Fruit fly (Drosophila melanogaster): ENCODE measurements around the gene mge.

Gene mge

DNA sequence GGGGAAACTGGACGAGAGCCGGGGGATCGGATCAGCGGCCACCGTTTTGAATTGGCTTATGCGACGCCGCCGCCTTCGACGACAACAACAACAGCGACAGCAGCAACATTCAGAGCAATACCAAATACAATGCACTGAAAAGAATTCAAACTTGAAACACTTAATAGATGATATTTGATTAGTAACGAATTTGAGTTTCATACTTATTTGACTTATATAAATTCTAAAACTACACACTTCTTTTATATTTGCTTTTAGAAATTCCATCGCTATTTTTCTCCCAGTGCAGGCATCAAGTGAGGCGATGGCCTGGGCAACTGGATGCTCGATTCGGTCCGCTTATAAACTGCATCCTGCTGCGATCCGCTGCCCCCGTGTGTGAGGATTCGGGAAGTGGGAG lies 41.7 kb downstream of the mge start (continued):
- TF ChIP-seq odd (GFP tag; optimal IDR thresholded peaks at IDR 0.05), result no peak
- TF ChIP-seq CG9932 (GFP tag; IDR thresholded peaks at IDR 0.05), result no peak
- no peak for TF ChIP-seq dmrt99B (tag; optimal IDR thresholded peaks at IDR 0.05)
- 0 out of 2 replicates have a peak, but pooled peaks have one; percentile 20 for TF ChIP-seq H2.0 (GFP tag; IDR thresholded peaks at IDR 0.05)
- no peak for TF ChIP-seq Dek (tag; optimal IDR thresholded peaks at IDR 0.05)
- TF ChIP-seq Ssrp (tag; optimal IDR thresholded peaks at IDR 0.05), result peak; percentile 37
- no peak for TF ChIP-seq kni (GFP tag; optimal IDR thresholded peaks at IDR 0.05)
- no peak for TF ChIP-seq ATbp (GFP tag; optimal IDR thresholded peaks at IDR 0.05)
- TF ChIP-seq gro (GFP tag; optimal IDR thresholded peaks at IDR 0.05), result no peak
- TF ChIP-seq wdn (GFP tag; IDR thresholded peaks at IDR 0.05), result no peak
- no peak for TF ChIP-seq dysf (GFP tag; IDR thresholded peaks at IDR 0.05)
- no peak for TF ChIP-seq Fer1 (GFP tag; optimal IDR thresholded peaks at IDR 0.05)
- no peak for TF ChIP-seq CG3065 (GFP tag; optimal IDR thresholded peaks at IDR 0.05)
- TF ChIP-seq tup (GFP tag; optimal IDR thresholded peaks at IDR 0.05), result no peak
- TF ChIP-seq Hey (tag; optimal IDR thresholded peaks at IDR 0.05), result no peak
- no peak for TF ChIP-seq NK7.1 (GFP tag; optimal IDR thresholded peaks at IDR 0.05)
- peak; percentile 52; the same call in 1 of the 2 replicates for TF ChIP-seq CG8765 (GFP tag; IDR thresholded peaks at IDR 0.05)
- no peak for TF ChIP-seq lov (optimal IDR thresholded peaks at IDR 0.05)
- 0 out of 3 replicates have a peak, but pooled peaks have one; percentile 6 for TF ChIP-seq lov (GFP tag; IDR thresholded peaks at IDR 0.05)
- no peak for TF ChIP-seq usp (GFP tag; optimal IDR thresholded peaks at IDR 0.05)
- TF ChIP-seq unpg (GFP tag; optimal IDR thresholded peaks at IDR 0.05), result peak; percentile 39
- TF ChIP-seq BEAF-32 (GFP tag; optimal IDR thresholded peaks at IDR 0.05), result no peak
- no peak for TF ChIP-seq Gug (GFP tag; IDR thresholded peaks at IDR 0.05)
- no peak for TF ChIP-seq HLH4C (GFP tag; IDR thresholded peaks at IDR 0.05; ENCODE audit: partially characterized antibody)
- no peak for TF ChIP-seq tll (GFP tag; optimal IDR thresholded peaks at IDR 0.05)
- peak; percentile 72 for TF ChIP-seq dmrt11E (tag; optimal IDR thresholded peaks at IDR 0.05)
- TF ChIP-seq CG13296 (GFP tag; optimal IDR thresholded peaks at IDR 0.05), result no peak
- no peak for TF ChIP-seq CG30431 (GFP tag; optimal IDR thresholded peaks at IDR 0.05)
- no peak for TF ChIP-seq schlank (tag; optimal IDR thresholded peaks at IDR 0.05)
- no peak for TF ChIP-seq CG11456 (GFP tag; IDR thresholded peaks at IDR 0.05)
- TF ChIP-seq tap (tag; optimal IDR thresholded peaks at IDR 0.05), result no peak
- TF ChIP-seq CG8924 (tag; optimal IDR thresholded peaks at IDR 0.05), result peak; percentile 22
- peak; percentile 24 for TF ChIP-seq CG10979 (tag; optimal IDR thresholded peaks at IDR 0.05)
- TF ChIP-seq phol (tag; optimal IDR thresholded peaks at IDR 0.05), result peak; percentile 8
- TF ChIP-seq CG30020 (tag; optimal IDR thresholded peaks at IDR 0.05), result no peak
- 0 out of 2 replicates have a peak, but pooled peaks have one; percentile 11 for TF ChIP-seq ssp (GFP tag; IDR thresholded peaks at IDR 0.05)
- no peak for TF ChIP-seq sug (tag; optimal IDR thresholded peaks at IDR 0.05)
- no peak for TF ChIP-seq NfI (GFP tag; optimal IDR thresholded peaks at IDR 0.05)
- no peak for TF ChIP-seq pnt (GFP tag; optimal IDR thresholded peaks at IDR 0.05)
- TF ChIP-seq otp (GFP tag; IDR thresholded peaks at IDR 0.05), result peak; percentile 42; the same call in 1 of the 3 replicates
- TF ChIP-seq CG32767 (GFP tag; IDR thresholded peaks at IDR 0.05), result 0 out of 2 replicates have a peak, but pooled peaks have one; percentile 15
- 0 out of 3 replicates have a peak, but pooled peaks have one; percentile 37 for TF ChIP-seq ase (GFP tag; IDR thresholded peaks at IDR 0.05)
- no peak for TF ChIP-seq BtbVII (GFP tag; optimal IDR thresholded peaks at IDR 0.05)
- no peak for TF ChIP-seq crol (GFP tag; IDR thresholded peaks at IDR 0.05)
- no peak for TF ChIP-seq crp (GFP tag; optimal IDR thresholded peaks at IDR 0.05)
- no peak for TF ChIP-seq CG1832 (GFP tag; optimal IDR thresholded peaks at IDR 0.05)
- no peak for TF ChIP-seq luna (GFP tag; optimal IDR thresholded peaks at IDR 0.05)
- TF ChIP-seq gem (tag; optimal IDR thresholded peaks at IDR 0.05), result peak; percentile 57
- TF ChIP-seq hkb (optimal IDR thresholded peaks at IDR 0.05), result no peak
- TF ChIP-seq hkb (GFP tag; IDR thresholded peaks at IDR 0.05), result 0 out of 2 replicates have a peak, but pooled peaks have one; percentile 38
- TF ChIP-seq HLH3B (GFP tag; IDR thresholded peaks at IDR 0.05), result no peak

All from whole organism, embryonic.